Worm (Caenorhabditis elegans): Measurements from ENCODE around the gene R10H10.7.
A peak's percentile ranks its signal among the peaks of the same experiment; 100 is the strongest.

The R10H10.7 gene

DNA sequence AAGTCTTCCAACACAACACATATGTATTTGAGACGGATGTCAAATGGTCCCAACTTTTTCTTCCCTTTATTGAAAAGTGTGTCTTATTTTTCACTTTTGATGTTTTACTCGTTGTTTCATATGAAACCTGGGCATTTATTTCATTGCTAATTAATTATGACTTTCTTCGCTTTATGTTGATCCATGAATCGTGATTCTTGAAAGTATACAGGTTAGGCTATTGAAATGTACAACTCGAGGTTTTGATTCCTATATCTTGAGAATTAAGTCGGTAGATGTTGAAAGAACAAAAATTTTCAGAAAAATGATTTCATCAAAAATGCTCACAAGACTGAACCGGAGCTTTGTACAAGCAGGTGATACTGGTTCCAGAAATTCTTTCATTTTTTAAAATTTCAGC lies 26.6 kb downstream of the R10H10.7 start, which contains the start of gene nfu-1:
nfu-1 (plus strand) TSS at position 301 of the 400 bp plus-strand sequence.
- TF ChIP-seq lin-38 (GFP tag; IDR thresholded peaks at IDR 0.05) (no peak), arid-1 (GFP tag; conservative IDR thresholded peaks at IDR 0.05) (0 out of 2 replicates have a peak, but pooled peaks have one; percentile 22), F49E8.2 (tag; optimal IDR thresholded peaks at IDR 0.05; ENCODE audit: borderline replicate concordance) (peak; percentile 0)

- TF ChIP-seq nhr-11 (tag; optimal IDR thresholded peaks at IDR 0.05), result no peak
- TF ChIP-seq aha-1 (tag), result peak; percentile 98
Observed at ce11 chrIV:10382894-10383293, 30.8 kb downstream of the R10H10.7 start.

DNA sequence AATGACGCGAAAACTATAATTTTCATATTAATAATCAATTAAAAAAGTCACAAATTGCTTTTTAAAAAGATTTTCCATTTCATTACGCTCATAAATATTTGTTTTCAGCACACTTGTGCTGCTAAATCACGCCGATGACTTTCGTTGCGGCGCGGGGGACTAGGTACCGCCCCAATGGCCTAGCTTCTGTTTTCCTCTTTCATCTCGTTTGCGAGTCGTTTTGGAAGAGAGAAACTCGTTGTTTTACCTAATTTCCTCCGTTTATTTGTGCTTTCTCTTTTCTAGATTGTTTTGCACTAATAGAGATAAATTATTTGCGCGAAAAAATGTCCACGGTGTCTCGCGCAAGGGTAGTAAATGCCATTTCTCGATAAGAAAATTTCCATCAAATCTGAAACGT lies 32.7 kb downstream of the R10H10.7 start:
- TF ChIP-seq zag-1 (tag; optimal IDR thresholded peaks at IDR 0.05) (no peak), daf-12 (tag; optimal IDR thresholded peaks at IDR 0.05) (no peak), Y48G9A.11 (GFP tag; IDR thresholded peaks at IDR 0.05) (0 out of 2 replicates have a peak, but pooled peaks have one; percentile 12), duxl-1 (tag; optimal IDR thresholded peaks at IDR 0.05; ENCODE audit: poor library complexity) (no peak), mxl-3 (GFP tag; optimal IDR thresholded peaks at IDR 0.05) (no peak), mes-2 (tag; optimal IDR thresholded peaks at IDR 0.05; ENCODE audit: poor library complexity, severe bottlenecking) (peak; percentile 52), ceh-62 (tag; optimal IDR thresholded peaks at IDR 0.05) (no peak), lin-29 (GFP tag; IDR thresholded peaks at IDR 0.05) (no peak), dmd-9 (GFP tag; IDR thresholded peaks at IDR 0.05) (no peak), aha-1 (tag) (no peak), D1046.2 (GFP tag; IDR thresholded peaks at IDR 0.05) (no peak), pqm-1 (tag; optimal IDR thresholded peaks at IDR 0.05) (no peak), nhr-111 (GFP tag; optimal IDR thresholded peaks at IDR 0.05) (no peak), zip-2 (tag; optimal IDR thresholded peaks at IDR 0.05) (no peak), aly-2 (tag; optimal IDR thresholded peaks at IDR 0.05) (peak; percentile 32), nhr-237 (tag; optimal IDR thresholded peaks at IDR 0.05) (no peak), jun-1 (tag; optimal IDR thresholded peaks at IDR 0.05) (no peak), gei-8 (GFP tag; optimal IDR thresholded peaks at IDR 0.05) (no peak), unc-130 (GFP tag; optimal IDR thresholded peaks at IDR 0.05) (peak; percentile 3), nhr-6 (tag; optimal IDR thresholded peaks at IDR 0.05) (no peak)

ce11 chrIV:10380626-10381025 lies 33.1 kb downstream of the R10H10.7 start:
- TF ChIP-seq nhr-48 (tag; optimal IDR thresholded peaks at IDR 0.05) (peak; percentile 64), madf-9 (GFP tag; conservative IDR thresholded peaks at IDR 0.05) (peak; percentile 92), ceh-62 (tag; optimal IDR thresholded peaks at IDR 0.05) (no peak), sdz-12 (GFP tag; optimal IDR thresholded peaks at IDR 0.05) (no peak), F26F4.8 (GFP tag; conservative IDR thresholded peaks at IDR 0.05) (0 out of 2 replicates have a peak, but pooled peaks have one; percentile 4), R02D3.7 (tag; optimal IDR thresholded peaks at IDR 0.05) (no peak), nhr-111 (GFP tag; optimal IDR thresholded peaks at IDR 0.05) (no peak), nhr-11 (tag; optimal IDR thresholded peaks at IDR 0.05) (peak; percentile 16), Y75B8A.6 (GFP tag; IDR thresholded peaks at IDR 0.05) (no peak), F37D6.2 (tag; optimal IDR thresholded peaks at IDR 0.05) (peak; percentile 29), F49E8.2 (tag; optimal IDR thresholded peaks at IDR 0.05; ENCODE audit: borderline replicate concordance) (no peak), daf-16 (GFP tag; optimal IDR thresholded peaks at IDR 0.05) (peak in 1 of 2 experiments; percentile 29), daf-16 (tag; optimal IDR thresholded peaks at IDR 0.05) (peak; percentile 44), aha-1 (tag) (peak; percentile 98), ctbp-1 (GFP tag; IDR thresholded peaks at IDR 0.05) (peak; percentile 66; the same call in 1 of the 2 replicates), tra-1 (GFP tag; IDR thresholded peaks at IDR 0.05) (0 out of 2 replicates have a peak, but pooled peaks have one; percentile 40), aly-2 (tag; optimal IDR thresholded peaks at IDR 0.05) (no peak), dve-1 (tag; optimal IDR thresholded peaks at IDR 0.05; ENCODE audit: insufficient read depth) (peak; percentile 67), nhr-10 (tag; optimal IDR thresholded peaks at IDR 0.05) (no peak), unc-62 (GFP tag; optimal IDR thresholded peaks at IDR 0.05 in 1 of 2) (peak in 1 of 2 experiments; percentile 96), unc-62 (tag; optimal IDR thresholded peaks at IDR 0.05) (no peak), unc-39 (tag; optimal IDR thresholded peaks at IDR 0.05) (no peak), mxl-2 (GFP tag; conservative IDR thresholded peaks at IDR 0.05) (no peak), lin-13 (GFP tag; optimal IDR thresholded peaks at IDR 0.05) (peak; percentile 42), ama-1 (optimal IDR thresholded peaks at IDR 0.05) (peak; percentile 61), attf-4 (tag; optimal IDR thresholded peaks at IDR 0.05) (no peak), lin-38 (GFP tag; IDR thresholded peaks at IDR 0.05) (no peak), mdl-1 (tag; optimal IDR thresholded peaks at IDR 0.05) (peak; percentile 57 to 89), fkh-10 (GFP tag; optimal IDR thresholded peaks at IDR 0.05) (no peak), spr-1 (tag; optimal IDR thresholded peaks at IDR 0.05) (peak; percentile 46)
